Worm (Caenorhabditis elegans) whole organism, L2 larva: ENCODE results near the gene drd-10.
A peak's percentile ranks its signal among the peaks of the same experiment; 100 is the strongest.

Experiments
- C34F6.9 ChIP-seq: fragments of 150-350 bp; optimal IDR thresholded peaks from 2 replicates; lab custom pipeline; 2014; ENCODE audit warnings: missing biosample characterization, missing genetic modification characterization
- F13H6.1 ChIP-seq: sonication (generic microtip); optimal IDR thresholded peaks from 2 replicates; lab custom pipeline; 2016; ENCODE audit warnings: missing genetic modification characterization, missing compliant biosample characterization
- Y55F3AM.14 ChIP-seq: fragments of 200-800 bp; sonication (Bioruptor generic); optimal IDR thresholded peaks from 2 replicates; lab custom pipeline; 2018; ENCODE audit warnings: mild to moderate bottlenecking, missing genetic modification characterization, missing compliant biosample characterization
- ZK546.5 ChIP-seq: sonication (generic microtip); optimal IDR thresholded peaks from 2 replicates; lab custom pipeline; 2017; ENCODE audit warnings: missing biosample characterization, missing genetic modification characterization
- alr-1 ChIP-seq: fragments of 150-350 bp; optimal IDR thresholded peaks from 2 replicates; lab custom pipeline; 2014; ENCODE audit warnings: missing biosample characterization, missing genetic modification characterization
- blmp-1 ChIP-seq: sonication (generic microtip); optimal IDR thresholded peaks from 2 replicates; lab custom pipeline; 2017; ENCODE audit warnings: missing genetic modification characterization, mild to moderate bottlenecking, missing compliant biosample characterization, antibody characterized with exemption, moderate library complexity; ENCODE audit not compliant: insufficient read depth
- ceh-16 ChIP-seq: fragments of 150-350 bp; optimal IDR thresholded peaks from 2 replicates; lab custom pipeline; 2014; ENCODE audit warnings: missing biosample characterization, missing genetic modification characterization
- crh-2 ChIP-seq: sonication (generic microtip); optimal IDR thresholded peaks from 2 replicates; lab custom pipeline; 2017; ENCODE audit warnings: missing biosample characterization, missing genetic modification characterization
- egl-27 ChIP-seq: sonication (generic microtip); optimal IDR thresholded peaks from 3 replicates; lab custom pipeline; 2017; ENCODE audit warnings: missing biosample characterization, missing genetic modification reagents, missing genetic modification characterization
- elt-1 ChIP-seq: fragments of 150-350 bp; optimal IDR thresholded peaks from 2 replicates; lab custom pipeline; 2014; ENCODE audit warnings: missing biosample characterization, missing genetic modification characterization
- fos-1 ChIP-seq: fragments of 150-350 bp; optimal IDR thresholded peaks from 2 replicates; lab custom pipeline; 2014; ENCODE audit warnings: missing biosample characterization, missing genetic modification characterization
- gmeb-1 ChIP-seq: fragments of 150-350 bp; optimal IDR thresholded peaks from 2 replicates; lab custom pipeline; 2014; ENCODE audit warnings: missing biosample characterization, missing genetic modification characterization
- lin-11 ChIP-seq: fragments of 150-350 bp; sonication (generic microtip); optimal IDR thresholded peaks from 2 replicates; lab custom pipeline; 2014; ENCODE audit warnings: missing biosample characterization, missing genetic modification characterization, inconsistent platforms, mixed read lengths
- lin-13 ChIP-seq: fragments of 150-350 bp; optimal IDR thresholded peaks from 2 replicates; lab custom pipeline; 2014; ENCODE audit warnings: missing biosample characterization, missing genetic modification reagents, missing genetic modification characterization
- lin-39 ChIP-seq: fragments of 150-350 bp; optimal IDR thresholded peaks from 2 replicates; lab custom pipeline; 2014; ENCODE audit warnings: missing biosample characterization, missing genetic modification reagents, missing genetic modification characterization
- lsy-2 ChIP-seq, 2 experiments: fragments of 150-350 bp in 1 of 2; sonication (generic microtip) in 1 of 2; optimal IDR thresholded peaks; 2 replicates each; lab custom pipeline; 2014 to 2017; ENCODE audit warnings: missing biosample characterization in 2 of 2, missing genetic modification characterization in 2 of 2
- mab-5 ChIP-seq: fragments of 150-350 bp; optimal IDR thresholded peaks from 2 replicates; lab custom pipeline; 2014; ENCODE audit warnings: missing biosample characterization, missing genetic modification characterization
- mbf-1 ChIP-seq: sonication (generic microtip); optimal IDR thresholded peaks from 2 replicates; lab custom pipeline; 2017; ENCODE audit warnings: missing biosample characterization, missing genetic modification characterization
- mdl-1 ChIP-seq, 2 experiments: fragments of 150-350 bp in 1 of 2; sonication (generic microtip) in 1 of 2; optimal IDR thresholded peaks; 2 replicates each; lab custom pipeline; 2017; ENCODE audit warnings: missing biosample characterization in 2 of 2, missing genetic modification characterization in 2 of 2
- nhr-11 ChIP-seq: fragments of 150-350 bp; optimal IDR thresholded peaks from 2 replicates; lab custom pipeline; 2014; ENCODE audit warnings: missing biosample characterization, missing genetic modification characterization
- nhr-12 ChIP-seq: fragments of 150-350 bp; optimal IDR thresholded peaks from 2 replicates; lab custom pipeline; 2014; ENCODE audit warnings: missing biosample characterization, missing genetic modification characterization
- nhr-129 ChIP-seq: fragments of 150-350 bp; optimal IDR thresholded peaks from 2 replicates; lab custom pipeline; 2014; ENCODE audit warnings: missing biosample characterization, missing genetic modification characterization
- nhr-21 ChIP-seq: fragments of 150-350 bp; optimal IDR thresholded peaks from 2 replicates; lab custom pipeline; 2014; ENCODE audit warnings: missing biosample characterization, missing genetic modification characterization
- nhr-23 ChIP-seq: fragments of 150-350 bp; optimal IDR thresholded peaks from 2 replicates; lab custom pipeline; 2014; ENCODE audit warnings: missing biosample characterization, missing genetic modification reagents, missing genetic modification characterization
- nhr-237 ChIP-seq: fragments of 150-350 bp; optimal IDR thresholded peaks from 2 replicates; lab custom pipeline; 2014; ENCODE audit warnings: missing biosample characterization, missing genetic modification characterization
- nhr-25 ChIP-seq: fragments of 150-350 bp; sonication (generic microtip); optimal IDR thresholded peaks from 3 replicates; lab custom pipeline; 2014; ENCODE audit warnings: missing biosample characterization, missing genetic modification characterization
- nhr-6 ChIP-seq: fragments of 150-350 bp; optimal IDR thresholded peaks from 2 replicates; lab custom pipeline; 2014; ENCODE audit warnings: missing biosample characterization, missing genetic modification characterization
- peb-1 ChIP-seq: fragments of 150-350 bp; optimal IDR thresholded peaks from 2 replicates; lab custom pipeline; 2014; ENCODE audit warnings: missing biosample characterization, missing genetic modification characterization
- sem-4 ChIP-seq: fragments of 150-350 bp; optimal IDR thresholded peaks from 2 replicates; lab custom pipeline; 2014; ENCODE audit warnings: missing biosample characterization, missing genetic modification reagents, missing genetic modification characterization
- skn-1 ChIP-seq: sonication (generic microtip); optimal IDR thresholded peaks from 2 replicates; lab custom pipeline; 2017; ENCODE audit warnings: missing biosample characterization, missing genetic modification characterization
- sma-3 ChIP-seq: sonication (generic microtip); optimal IDR thresholded peaks from 2 replicates; lab custom pipeline; 2016; ENCODE audit warnings: missing genetic modification reagents, missing genetic modification characterization, missing compliant biosample characterization
- sma-9 ChIP-seq, 2 experiments: fragments of 150-350 bp in 1 of 2; sonication (generic microtip) in 1 of 2; optimal IDR thresholded peaks; 2 replicates each; lab custom pipeline; 2014 to 2016; ENCODE audit warnings: missing genetic modification characterization in 2 of 2, mild to moderate bottlenecking in 1 of 2, missing biosample characterization in 1 of 2, missing compliant biosample characterization in 1 of 2, missing genetic modification reagents in 1 of 2, moderate library complexity in 1 of 2
- snpc-4 ChIP-seq: fragments of 150-350 bp; optimal IDR thresholded peaks from 2 replicates; lab custom pipeline; 2014; ENCODE audit warnings: missing biosample characterization, missing genetic modification characterization
- unc-55 ChIP-seq: fragments of 150-350 bp; sonication (generic microtip); optimal IDR thresholded peaks from 3 replicates; lab custom pipeline; 2014; ENCODE audit warnings: missing biosample characterization, missing genetic modification reagents, missing genetic modification characterization
- unc-62 ChIP-seq: fragments of 150-350 bp; optimal IDR thresholded peaks from 2 replicates; lab custom pipeline; 2014; ENCODE audit warnings: missing biosample characterization, missing genetic modification reagents, missing genetic modification characterization
- ztf-11 ChIP-seq: sonication (generic microtip); optimal IDR thresholded peaks from 2 replicates; lab custom pipeline; 2017; ENCODE audit warnings: missing biosample characterization, missing genetic modification characterization
- ztf-4 ChIP-seq: fragments of 150-350 bp; optimal IDR thresholded peaks from 2 replicates; lab custom pipeline; 2014; ENCODE audit warnings: missing biosample characterization, missing genetic modification characterization

Gene drd-10

ce11 chrV:6991771-6992170 lies 15.6 kb upstream of the drd-10 start, which contains the start of gene nhr-162:
nhr-162 (minus strand) TSS chrV:6991871.
- TF ChIP-seq snpc-4 (no peak), mdl-1 (tag; optimal IDR thresholded peaks at IDR 0.05; lab: Kevin White, UChicago) (no peak), ZK546.5 (tag; lab: Kevin White, UChicago) (no peak), peb-1 (tag; lab: Kevin White, UChicago) (no peak), nhr-11 (tag; lab: Kevin White, UChicago) (no peak), nhr-21 (tag; lab: Kevin White, UChicago) (no peak), alr-1 (tag; lab: Kevin White, UChicago) (no peak), lsy-2 (tag; optimal IDR thresholded peaks at IDR 0.05; lab: Kevin White, UChicago) (no peak), nhr-12 (no peak), unc-62 (GFP tag; lab: Kevin White, UChicago) (no peak), ztf-11 (tag; lab: Kevin White, UChicago) (no peak), C34F6.9 (tag; lab: Kevin White, UChicago) (no peak), lin-39 (tag; lab: Kevin White, UChicago) (no peak), nhr-23 (tag; lab: Kevin White, UChicago) (no peak), egl-27 (tag; lab: Kevin White, UChicago) (no peak), lin-11 (no peak), crh-2 (no peak), Y55F3AM.14 (GFP tag; lab: Kevin White, UChicago) (no peak), elt-1 (tag; lab: Kevin White, UChicago) (no peak)

DNA sequence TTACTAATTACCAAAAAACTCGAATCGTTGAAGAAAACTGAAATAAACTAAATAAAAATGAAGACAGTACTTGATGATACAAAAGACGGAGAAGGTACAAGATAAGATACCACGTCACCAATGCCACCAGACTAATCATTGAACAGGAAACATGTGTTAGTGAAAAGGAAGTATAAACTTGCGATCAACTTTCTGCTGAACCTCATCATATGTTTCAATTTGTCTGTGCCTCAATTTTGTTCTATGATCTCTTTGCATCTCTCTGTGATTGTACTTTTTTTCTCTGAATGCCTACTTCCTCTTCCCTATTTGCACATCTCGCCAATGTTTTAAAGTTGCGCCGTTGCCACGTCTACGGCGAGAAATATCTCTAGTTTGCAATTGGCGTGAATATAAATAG lies 13.4 kb upstream of the drd-10 start:
- TF ChIP-seq egl-27 (tag; lab: Kevin White, UChicago) = peak; percentile 42
- TF ChIP-seq mbf-1 (tag; lab: Kevin White, UChicago) = no peak
- no peak for TF ChIP-seq nhr-11 (tag; lab: Kevin White, UChicago)
- TF ChIP-seq gmeb-1 = peak; percentile 12
- TF ChIP-seq ceh-16 (tag; lab: Kevin White, UChicago) = no peak
- TF ChIP-seq unc-55 (GFP tag; lab: Kevin White, UChicago) = no peak
- TF ChIP-seq ztf-4 (tag; lab: Kevin White, UChicago) = no peak
- peak; percentile 46 for TF ChIP-seq nhr-25 (tag; lab: Kevin White, UChicago)
- TF ChIP-seq sma-3 (GFP tag; lab: Kevin White, UChicago) = peak; percentile 65
- peak; percentile 76 for TF ChIP-seq nhr-129 (tag; lab: Kevin White, UChicago)
- no peak for TF ChIP-seq nhr-237 (tag; lab: Kevin White, UChicago)
- TF ChIP-seq mab-5 (tag; lab: Kevin White, UChicago) = no peak
- TF ChIP-seq nhr-6 = peak; percentile 37
- TF ChIP-seq sma-9 (GFP tag; optimal IDR thresholded peaks at IDR 0.05; lab: Kevin White, UChicago) = peak; percentile 96
- TF ChIP-seq sma-9 (tag; optimal IDR thresholded peaks at IDR 0.05; lab: Kevin White, UChicago) = no peak
- no peak for TF ChIP-seq nhr-12
- TF ChIP-seq nhr-21 (tag; lab: Kevin White, UChicago) = peak; percentile 84
- peak; percentile 60 for TF ChIP-seq fos-1 (tag; lab: Kevin White, UChicago)
- no peak for TF ChIP-seq mdl-1 (tag; optimal IDR thresholded peaks at IDR 0.05; lab: Kevin White, UChicago)
- TF ChIP-seq lin-13 (GFP tag; lab: Kevin White, UChicago) = no peak
- TF ChIP-seq snpc-4 = no peak
- peak; percentile 63 for TF ChIP-seq F13H6.1 (tag; lab: Kevin White, UChicago)
- TF ChIP-seq sem-4 (tag; lab: Kevin White, UChicago) = peak; percentile 17
- peak in 1 of 2 experiments; percentile 36 for TF ChIP-seq lsy-2 (tag; optimal IDR thresholded peaks at IDR 0.05; lab: Kevin White, UChicago)
- TF ChIP-seq skn-1 (tag; lab: Kevin White, UChicago) = peak; percentile 47
- peak; percentile 93 for TF ChIP-seq blmp-1
- peak; percentile 86 for TF ChIP-seq crh-2
- TF ChIP-seq lin-11 = no peak
- TF ChIP-seq, all 48 proteins: peak for 15

DNA sequence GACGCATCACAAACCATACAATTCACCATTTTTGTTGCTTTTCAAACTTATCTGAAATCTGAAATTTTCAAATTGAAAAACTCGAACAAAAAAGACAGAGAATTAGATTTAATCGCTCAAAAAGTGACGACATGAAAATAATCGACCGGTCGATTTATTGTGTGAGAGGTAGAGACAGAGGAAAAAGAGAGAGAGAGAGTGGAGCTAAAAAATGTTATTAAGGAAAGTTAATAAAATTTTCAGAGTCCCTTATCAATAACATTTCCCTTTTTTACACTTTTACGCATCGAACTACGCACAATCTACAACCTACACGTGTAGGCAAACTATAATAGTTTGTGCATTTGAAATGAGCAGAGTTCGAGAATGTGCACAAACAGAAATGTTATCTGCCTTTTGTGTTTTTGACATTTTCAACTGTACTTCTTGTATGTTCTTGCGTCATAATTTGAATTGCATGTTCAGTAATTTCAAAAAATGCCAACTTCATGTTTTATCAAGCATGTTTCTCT lies 10.3 kb upstream of the drd-10 start, which contains the start of gene nhr-107:
Gene nhr-107, minus strand, starts transcription at position 51 of the 512 bp plus-strand sequence.
- TF ChIP-seq ceh-16 (tag; lab: Kevin White, UChicago) (no peak), sma-9 (GFP tag; optimal IDR thresholded peaks at IDR 0.05; lab: Kevin White, UChicago) (peak; percentile 27), sma-9 (tag; optimal IDR thresholded peaks at IDR 0.05; lab: Kevin White, UChicago) (no peak), fos-1 (tag; lab: Kevin White, UChicago) (peak; percentile 13)
- TF ChIP-seq, all 48 proteins: peak for 2
